Fruit fly (Drosophila melanogaster): ENCODE measurements around the gene Eig71Ef.

Gene Eig71Ef

dm6 chr3L:15695195-15695594 is 38.0 kb upstream of the Eig71Ef start:
- TF ChIP-seq Awh (GFP tag; IDR thresholded peaks at IDR 0.05) = peak; percentile 95
- no peak for TF ChIP-seq CG8388 (GFP tag; optimal IDR thresholded peaks at IDR 0.05)
- no peak for TF ChIP-seq CG11696 (GFP tag; IDR thresholded peaks at IDR 0.05)
- peak in 1 of 2 experiments; percentile 42 for TF ChIP-seq Pdp1 (GFP tag; optimal IDR thresholded peaks at IDR 0.05)
- no peak for TF ChIP-seq Tbp (GFP tag; optimal IDR thresholded peaks at IDR 0.05)
- TF ChIP-seq CG7745 (tag; optimal IDR thresholded peaks at IDR 0.05) = no peak
- TF ChIP-seq CG7963 (GFP tag; IDR thresholded peaks at IDR 0.05; ENCODE audit: partially characterized antibody) = no peak
- TF ChIP-seq Bdp1 (GFP tag; optimal IDR thresholded peaks at IDR 0.05) = no peak
- TF ChIP-seq CG6813 (GFP tag; optimal IDR thresholded peaks at IDR 0.05) = no peak
- TF ChIP-seq Dip2 (GFP tag; IDR thresholded peaks at IDR 0.05) = no peak
- TF ChIP-seq Nf-YB (GFP tag; optimal IDR thresholded peaks at IDR 0.05) = no peak
- TF ChIP-seq CG30403 (GFP tag; optimal IDR thresholded peaks at IDR 0.05) = no peak
- TF ChIP-seq CG12391 (tag; optimal IDR thresholded peaks at IDR 0.05) = no peak
- no peak for TF ChIP-seq trem (tag; optimal IDR thresholded peaks at IDR 0.05)
- TF ChIP-seq run (tag; optimal IDR thresholded peaks at IDR 0.05) = no peak
- TF ChIP-seq psq (GFP tag; optimal IDR thresholded peaks at IDR 0.05) = no peak
- no peak for TF ChIP-seq HLH54F (GFP tag; optimal IDR thresholded peaks at IDR 0.05)
- no peak for TF ChIP-seq luna (GFP tag; optimal IDR thresholded peaks at IDR 0.05)
- TF ChIP-seq seq (GFP tag; IDR thresholded peaks at IDR 0.05) = no peak
- no peak for TF ChIP-seq CG12942 (GFP tag; optimal IDR thresholded peaks at IDR 0.05)
- no peak for TF ChIP-seq prd (optimal IDR thresholded peaks at IDR 0.05)
- TF ChIP-seq prd (GFP tag; IDR thresholded peaks at IDR 0.05) = no peak
- TF ChIP-seq h (optimal IDR thresholded peaks at IDR 0.05) = no peak
- no peak for TF ChIP-seq mirr (GFP tag; optimal IDR thresholded peaks at IDR 0.05)
- no peak for TF ChIP-seq ara (GFP tag; IDR thresholded peaks at IDR 0.05)
- no peak for TF ChIP-seq NC2β (GFP tag; optimal IDR thresholded peaks at IDR 0.05)
- no peak for TF ChIP-seq CG12071 (GFP tag; optimal IDR thresholded peaks at IDR 0.05)
- no peak for TF ChIP-seq hb (GFP tag; IDR thresholded peaks at IDR 0.05; ENCODE audit: partially characterized antibody)
- TF ChIP-seq gfzf (GFP tag; optimal IDR thresholded peaks at IDR 0.05) = no peak
- TF ChIP-seq CG9797 (GFP tag; optimal IDR thresholded peaks at IDR 0.05) = no peak
- no peak for TF ChIP-seq Mes4 (GFP tag; optimal IDR thresholded peaks at IDR 0.05)
- no peak for TF ChIP-seq insv (GFP tag; optimal IDR thresholded peaks at IDR 0.05)
- no peak for TF ChIP-seq caup (GFP tag; optimal IDR thresholded peaks at IDR 0.05; ENCODE audit: severe bottlenecking)
- TF ChIP-seq CG8478 (optimal IDR thresholded peaks at IDR 0.05) = no peak
- TF ChIP-seq CG31224 (GFP tag; IDR thresholded peaks at IDR 0.05) = no peak
- TF ChIP-seq hkb (optimal IDR thresholded peaks at IDR 0.05) = no peak
- no peak for TF ChIP-seq hkb (GFP tag; IDR thresholded peaks at IDR 0.05)
- TF ChIP-seq gsb-n (tag; optimal IDR thresholded peaks at IDR 0.05) = peak; percentile 55
- no peak for TF ChIP-seq knrl (GFP tag; IDR thresholded peaks at IDR 0.05; ENCODE audit: partially characterized antibody)
- TF ChIP-seq CG1602 (GFP tag; optimal IDR thresholded peaks at IDR 0.05) = no peak
- no peak for TF ChIP-seq Adf1 (GFP tag; IDR thresholded peaks at IDR 0.05)
- TF ChIP-seq ham (GFP tag; IDR thresholded peaks at IDR 0.05) = no peak
- no peak for TF ChIP-seq CG15073 (GFP tag; optimal IDR thresholded peaks at IDR 0.05)
- no peak for TF ChIP-seq CG3407 (GFP tag; optimal IDR thresholded peaks at IDR 0.05)
- TF ChIP-seq CG11560 (tag; IDR thresholded peaks at IDR 0.05) = no peak
- no peak for TF ChIP-seq stwl (tag; optimal IDR thresholded peaks at IDR 0.05)
- peak; percentile 37 for TF ChIP-seq sens (GFP tag)
- TF ChIP-seq CG8359 (GFP tag; optimal IDR thresholded peaks at IDR 0.05; ENCODE audit: borderline replicate concordance) = no peak
- no peak for TF ChIP-seq HmgZ (tag; optimal IDR thresholded peaks at IDR 0.05)
- TF ChIP-seq Vsx1 (GFP tag; optimal IDR thresholded peaks at IDR 0.05) = peak; percentile 51
- TF ChIP-seq her (GFP tag; optimal IDR thresholded peaks at IDR 0.05) = no peak
- no peak for TF ChIP-seq ftz-f1 (GFP tag; optimal IDR thresholded peaks at IDR 0.05)
- TF ChIP-seq CG4730 (GFP tag; IDR thresholded peaks at IDR 0.05) = no peak

All from whole organism, embryonic.